Fruit fly (Drosophila melanogaster): ENCODE results near the gene CG43965.

Gene CG43965

dm6 chr3L:8753592-8753991 lies 28.0 kb upstream of the CG43965 start, which contains the start of gene Fhos:
TSS of gene Fhos (plus strand) at chr3L:8753619.
- no peak for TF ChIP-seq CG14711 (tag; optimal IDR thresholded peaks at IDR 0.05)
- TF ChIP-seq Mnt (GFP tag; optimal IDR thresholded peaks at IDR 0.05) = no peak

- no peak for TF ChIP-seq CG7101 (tag; optimal IDR thresholded peaks at IDR 0.05)
- TF ChIP-seq CG11617 (GFP tag; optimal IDR thresholded peaks at IDR 0.05) = no peak
- no peak for TF ChIP-seq CG5204 (GFP tag; optimal IDR thresholded peaks at IDR 0.05)
- TF ChIP-seq Clk (GFP tag; optimal IDR thresholded peaks at IDR 0.05) = no peak
- no peak for TF ChIP-seq CG14711 (tag; optimal IDR thresholded peaks at IDR 0.05)
- no peak for TF ChIP-seq ovo (GFP tag; optimal IDR thresholded peaks at IDR 0.05)
- no peak for TF ChIP-seq kay (GFP tag; ENCODE audit: borderline replicate concordance)
- no peak for TF ChIP-seq toe (GFP tag; optimal IDR thresholded peaks at IDR 0.05)
- TF ChIP-seq Mnt (GFP tag; optimal IDR thresholded peaks at IDR 0.05) = no peak
- TF ChIP-seq tj (GFP tag; optimal IDR thresholded peaks at IDR 0.05) = no peak
- no peak for TF ChIP-seq CG12768 (GFP tag; optimal IDR thresholded peaks at IDR 0.05)
- no peak for TF ChIP-seq cic (GFP tag; optimal IDR thresholded peaks at IDR 0.05)
- TF ChIP-seq CG7045 (GFP tag; optimal IDR thresholded peaks at IDR 0.05) = no peak
- TF ChIP-seq CG1620 (GFP tag; optimal IDR thresholded peaks at IDR 0.05) = no peak
- TF ChIP-seq Crg-1 (GFP tag; optimal IDR thresholded peaks at IDR 0.05) = no peak
- TF ChIP-seq CG33017 (tag; optimal IDR thresholded peaks at IDR 0.05) = no peak
- no peak for TF ChIP-seq Hr96 (GFP tag; optimal IDR thresholded peaks at IDR 0.05)
- no peak for TF ChIP-seq cnc (optimal IDR thresholded peaks at IDR 0.05)
- no peak for TF ChIP-seq pad (GFP tag; optimal IDR thresholded peaks at IDR 0.05)
- no peak for TF ChIP-seq bab1 (GFP tag; optimal IDR thresholded peaks at IDR 0.05)
Observed at dm6 chr3L:8751262-8751661, 25.7 kb upstream of the CG43965 start.

- TF ChIP-seq CG7045 (GFP tag; optimal IDR thresholded peaks at IDR 0.05) (no peak), cnc (optimal IDR thresholded peaks at IDR 0.05) (no peak), pad (GFP tag; optimal IDR thresholded peaks at IDR 0.05) (no peak), CG5204 (GFP tag; optimal IDR thresholded peaks at IDR 0.05) (no peak), Crg-1 (GFP tag; optimal IDR thresholded peaks at IDR 0.05) (no peak), kay (GFP tag; ENCODE audit: borderline replicate concordance) (peak; percentile 62), Clk (GFP tag; optimal IDR thresholded peaks at IDR 0.05) (no peak), CG33017 (tag; optimal IDR thresholded peaks at IDR 0.05) (no peak), CG7101 (tag; optimal IDR thresholded peaks at IDR 0.05) (no peak)
Observed at dm6 chr3L:8749676-8750654, 24.4 kb upstream of the CG43965 start, which contains the start of gene CG13306. TSS of gene CG13306 (minus strand) at chr3L:8749726.

dm6 chr3L:8748839-8749238 lies 23.3 kb upstream of the CG43965 start:
- TF ChIP-seq CG7101 (tag; optimal IDR thresholded peaks at IDR 0.05) (peak; percentile 48), Crg-1 (GFP tag; optimal IDR thresholded peaks at IDR 0.05) (peak; percentile 74), CG12768 (GFP tag; optimal IDR thresholded peaks at IDR 0.05) (no peak), ovo (GFP tag; optimal IDR thresholded peaks at IDR 0.05) (peak; percentile 34), tj (GFP tag; optimal IDR thresholded peaks at IDR 0.05) (no peak), bab1 (GFP tag; optimal IDR thresholded peaks at IDR 0.05) (no peak), Clk (GFP tag; optimal IDR thresholded peaks at IDR 0.05) (no peak), CG14711 (tag; optimal IDR thresholded peaks at IDR 0.05) (peak; percentile 3), CG7045 (GFP tag; optimal IDR thresholded peaks at IDR 0.05) (no peak), toe (GFP tag; optimal IDR thresholded peaks at IDR 0.05) (peak; percentile 29), CG1620 (GFP tag; optimal IDR thresholded peaks at IDR 0.05) (peak; percentile 89)

- TF ChIP-seq CG14711 (tag; optimal IDR thresholded peaks at IDR 0.05) (no peak), Mnt (GFP tag; optimal IDR thresholded peaks at IDR 0.05) (no peak), CG7101 (tag; optimal IDR thresholded peaks at IDR 0.05) (no peak), Hr96 (GFP tag; optimal IDR thresholded peaks at IDR 0.05) (no peak), Clk (GFP tag; optimal IDR thresholded peaks at IDR 0.05) (no peak), CG33017 (tag; optimal IDR thresholded peaks at IDR 0.05) (no peak), ovo (GFP tag; optimal IDR thresholded peaks at IDR 0.05) (no peak), cnc (optimal IDR thresholded peaks at IDR 0.05) (no peak), toe (GFP tag; optimal IDR thresholded peaks at IDR 0.05) (no peak), CG12768 (GFP tag; optimal IDR thresholded peaks at IDR 0.05) (no peak), tj (GFP tag; optimal IDR thresholded peaks at IDR 0.05) (no peak), CG1620 (GFP tag; optimal IDR thresholded peaks at IDR 0.05) (no peak), Crg-1 (GFP tag; optimal IDR thresholded peaks at IDR 0.05) (no peak), CG7045 (GFP tag; optimal IDR thresholded peaks at IDR 0.05) (no peak), pad (GFP tag; optimal IDR thresholded peaks at IDR 0.05) (no peak), kay (GFP tag; ENCODE audit: borderline replicate concordance) (no peak), cic (GFP tag; optimal IDR thresholded peaks at IDR 0.05) (no peak), CG11617 (GFP tag; optimal IDR thresholded peaks at IDR 0.05) (no peak)
Observed at dm6 chr3L:8748323-8748722, 22.7 kb upstream of the CG43965 start.

- no peak for TF ChIP-seq CG33017 (tag; optimal IDR thresholded peaks at IDR 0.05)
- no peak for TF ChIP-seq CG1620 (GFP tag; optimal IDR thresholded peaks at IDR 0.05)
- TF ChIP-seq CG11617 (GFP tag; optimal IDR thresholded peaks at IDR 0.05) = no peak
- no peak for TF ChIP-seq Mnt (GFP tag; optimal IDR thresholded peaks at IDR 0.05)
- no peak for TF ChIP-seq tj (GFP tag; optimal IDR thresholded peaks at IDR 0.05)
Observed at dm6 chr3L:8746519-8746918, 20.9 kb upstream of the CG43965 start.
